Worm (Caenorhabditis elegans) whole organism, L1 larva: ENCODE measurements around the gene tpi-1.

Source experiments
- aly-2 ChIP-seq: fragments of 150-350 bp; optimal IDR thresholded peaks from 2 replicates; lab custom pipeline; 2014; ENCODE audit warnings: missing biosample characterization, missing genetic modification characterization
- efl-1 ChIP-seq, 4 experiments: fragments of 150-350 bp; optimal IDR thresholded peaks in 3 of 4; peaks in 1 of 4; 1 replicate in 1 of 4; 2 replicates in 3 of 4; lab custom pipeline; 2014; ENCODE audit warnings: missing biosample characterization in 2 of 4, missing genetic modification characterization in 2 of 4, missing genetic modification reagents in 2 of 4
- fos-1 ChIP-seq: fragments of 150-350 bp; optimal IDR thresholded peaks from 2 replicates; lab custom pipeline; 2014; ENCODE audit warnings: missing biosample characterization, missing genetic modification characterization
- ztf-11 ChIP-seq, 2 experiments: sonication (generic microtip); optimal IDR thresholded peaks; 2 replicates each; lab custom pipeline; 2016 to 2017; ENCODE audit warnings: missing genetic modification characterization in 2 of 2, missing biosample characterization in 1 of 2, missing compliant biosample characterization in 1 of 2

ce11 chrII:12049281-12049680 lies 10.3 kb upstream of the tpi-1 start, which contains the start of gene nadk-2:
- TF ChIP-seq efl-1 (optimal IDR thresholded peaks at IDR 0.05; lab: Kevin White, UChicago) (no peak), efl-1 (GFP tag; optimal IDR thresholded peaks at IDR 0.05 in 1 of 2; lab: Kevin White, UChicago) (no peak), aly-2 (tag; lab: Kevin White, UChicago) (no peak), fos-1 (tag; lab: Kevin White, UChicago) (no peak), ztf-11 (tag; optimal IDR thresholded peaks at IDR 0.05; lab: Kevin White, UChicago) (no peak)
